Worm (Caenorhabditis elegans): ENCODE results near the gene F57H12.5.

F57H12.5 gene

ce11 chrIV:7967006-7967405 lies at the start of gene F57H12.5:
Gene F57H12.5 (plus strand): TSS chrIV:7967306.
- TF ChIP-seq T07F8.4 (tag; optimal IDR thresholded peaks at IDR 0.05) (no peak), ceh-27 (GFP tag; optimal IDR thresholded peaks at IDR 0.05) (no peak), snpc-4 (GFP tag; optimal IDR thresholded peaks at IDR 0.05) (no peak), snpc-4 (tag; optimal IDR thresholded peaks at IDR 0.05) (no peak), ets-4 (GFP tag; optimal IDR thresholded peaks at IDR 0.05) (no peak), nhr-27 (tag; optimal IDR thresholded peaks at IDR 0.05) (no peak), mel-28 (tag; optimal IDR thresholded peaks at IDR 0.05; ENCODE audit: borderline replicate concordance) (no peak), efl-1 (GFP tag; optimal IDR thresholded peaks at IDR 0.05) (no peak), hlh-12 (tag; optimal IDR thresholded peaks at IDR 0.05) (no peak)

- TF ChIP-seq gei-17 (GFP tag; optimal IDR thresholded peaks at IDR 0.05) = no peak
Measured at ce11 chrIV:7917881-7918280, 49.2 kb upstream of the F57H12.5 start.

ce11 chrIV:7920126-7920525 lies 47.0 kb upstream of the F57H12.5 start, which contains the start of gene C49H3.16:
Gene C49H3.16 (plus strand): TSS chrIV:7920426.
- TF ChIP-seq let-526 (GFP tag; IDR thresholded peaks at IDR 0.05) = no peak
- no peak for TF ChIP-seq T07F8.4 (tag; optimal IDR thresholded peaks at IDR 0.05)
- TF ChIP-seq lir-1 (GFP tag; conservative IDR thresholded peaks at IDR 0.05) = no peak
- no peak for TF ChIP-seq unc-62 (GFP tag; optimal IDR thresholded peaks at IDR 0.05)
- no peak for TF ChIP-seq egrh-3 (GFP tag; IDR thresholded peaks at IDR 0.05)
- TF ChIP-seq B0261.1 (tag; optimal IDR thresholded peaks at IDR 0.05) = no peak
- no peak for TF ChIP-seq snpc-4 (GFP tag; optimal IDR thresholded peaks at IDR 0.05)
- no peak for TF ChIP-seq snpc-4 (tag; optimal IDR thresholded peaks at IDR 0.05)
- no peak for TF ChIP-seq Y95B8A.8 (GFP tag; IDR thresholded peaks at IDR 0.05)
- TF ChIP-seq F57C9.4 (tag; optimal IDR thresholded peaks at IDR 0.05) = no peak
- TF ChIP-seq ccch-3 (GFP tag; optimal IDR thresholded peaks at IDR 0.05) = no peak
- no peak for TF ChIP-seq F49E8.2 (tag; optimal IDR thresholded peaks at IDR 0.05; ENCODE audit: insufficient read depth)
- no peak for TF ChIP-seq madf-6 (GFP tag; IDR thresholded peaks at IDR 0.05)
- no peak for TF ChIP-seq rec-8 (tag; optimal IDR thresholded peaks at IDR 0.05)

- peak; percentile 17; the same call in 1 of the 2 replicates for TF ChIP-seq hmg-1.2 (GFP tag; IDR thresholded peaks at IDR 0.05)
- TF ChIP-seq cebp-2 (GFP tag; IDR thresholded peaks at IDR 0.05) = no peak
- peak; percentile 37 for TF ChIP-seq nhr-80 (tag; optimal IDR thresholded peaks at IDR 0.05)
- TF ChIP-seq dox-1 (GFP tag; IDR thresholded peaks at IDR 0.05) = no peak
- no peak for TF ChIP-seq xnd-1 (tag; optimal IDR thresholded peaks at IDR 0.05)
- peak; percentile 74 for TF ChIP-seq F33H1.4 (GFP tag; IDR thresholded peaks at IDR 0.05)
- no peak for TF ChIP-seq efl-1 (GFP tag; optimal IDR thresholded peaks at IDR 0.05)
- no peak for TF ChIP-seq cebp-1 (GFP tag; IDR thresholded peaks at IDR 0.05)
- peak; percentile 25 for TF ChIP-seq cebp-1 (tag; optimal IDR thresholded peaks at IDR 0.05)
- peak; percentile 56 for TF ChIP-seq attf-5 (GFP tag; optimal IDR thresholded peaks at IDR 0.05)
- TF ChIP-seq gei-17 (GFP tag; optimal IDR thresholded peaks at IDR 0.05) = no peak
- TF ChIP-seq rec-8 (tag; optimal IDR thresholded peaks at IDR 0.05) = no peak
- TF ChIP-seq rcor-1 (GFP tag; IDR thresholded peaks at IDR 0.05) = no peak
Measured at ce11 chrIV:7923982-7924480, 43.1 kb upstream of the F57H12.5 start, which contains the start of the genes xpo-3 and C49H3.3. Gene xpo-3 (minus strand): TSS chrIV:7924032. Gene C49H3.3 (plus strand): TSS chrIV:7924350.
